Worm (Caenorhabditis elegans) whole organism, late embryonic: ENCODE data around the gene F58H1.8.

Experiments used
- ceh-14 ChIP-seq: sonication (generic microtip); optimal IDR thresholded peaks from 2 replicates; lab custom pipeline; 2016; ENCODE audit warnings: missing genotype, missing genetic modification characterization, missing compliant biosample characterization
- ceh-18 ChIP-seq: sonication (generic microtip); optimal IDR thresholded peaks from 2 replicates; lab custom pipeline; 2016; ENCODE audit warnings: missing genetic modification characterization, missing compliant biosample characterization
- ceh-2 ChIP-seq: sonication (generic microtip); optimal IDR thresholded peaks from 2 replicates; lab custom pipeline; 2016; ENCODE audit warnings: missing genotype, missing genetic modification characterization, missing compliant biosample characterization
- ceh-22 ChIP-seq: sonication (generic microtip); optimal IDR thresholded peaks from 2 replicates; lab custom pipeline; 2017; ENCODE audit warnings: missing biosample characterization, missing genetic modification characterization
- ceh-6 ChIP-seq: fragments of 200-800 bp; sonication (Bioruptor generic); optimal IDR thresholded peaks from 2 replicates; lab custom pipeline; 2018; ENCODE audit warnings: mild to moderate bottlenecking, missing genetic modification characterization, missing compliant biosample characterization
- dmd-4 ChIP-seq: sonication (generic microtip); optimal IDR thresholded peaks from 2 replicates; lab custom pipeline; 2016; ENCODE audit warnings: borderline replicate concordance, missing genetic modification characterization, missing compliant biosample characterization
- ets-4 ChIP-seq: sonication (generic microtip); optimal IDR thresholded peaks from 2 replicates; lab custom pipeline; 2016; ENCODE audit warnings: missing genetic modification characterization, missing compliant biosample characterization
- fax-1 ChIP-seq: sonication (generic microtip); optimal IDR thresholded peaks from 2 replicates; lab custom pipeline; 2016; ENCODE audit warnings: missing genotype, missing genetic modification characterization, missing compliant biosample characterization
- lin-11 ChIP-seq: fragments of 200-800 bp; sonication (Bioruptor generic); optimal IDR thresholded peaks from 2 replicates; lab custom pipeline; 2018; ENCODE audit warnings: mild to moderate bottlenecking, missing genetic modification characterization, missing compliant biosample characterization
- npax-4 ChIP-seq: sonication (generic microtip); optimal IDR thresholded peaks from 2 replicates; lab custom pipeline; 2016; ENCODE audit warnings: missing genetic modification characterization, missing compliant biosample characterization
- pax-1 ChIP-seq: fragments of 150-350 bp; optimal IDR thresholded peaks from 2 replicates; lab custom pipeline; 2014; ENCODE audit warnings: missing biosample characterization, missing genetic modification characterization
- pha-2 ChIP-seq: sonication (generic microtip); optimal IDR thresholded peaks from 2 replicates; lab custom pipeline; 2017; ENCODE audit warnings: mild to moderate bottlenecking, missing genetic modification characterization, missing compliant biosample characterization
- sdc-2 ChIP-seq: sonication (generic microtip); optimal IDR thresholded peaks from 2 replicates; lab custom pipeline; 2016; ENCODE audit warnings: missing genotype, missing genetic modification characterization, missing compliant biosample characterization
- tbx-7 ChIP-seq: sonication (generic microtip); optimal IDR thresholded peaks from 2 replicates; lab custom pipeline; 2016; ENCODE audit warnings: missing genotype, missing genetic modification characterization, missing compliant biosample characterization
- unc-42 ChIP-seq: sonication (generic microtip); optimal IDR thresholded peaks from 2 replicates; lab custom pipeline; 2016; ENCODE audit warnings: missing genotype, missing genetic modification characterization, missing compliant biosample characterization
- unc-55 ChIP-seq: sonication (generic microtip); optimal IDR thresholded peaks from 2 replicates; lab custom pipeline; 2017; ENCODE audit warnings: missing biosample characterization, missing genetic modification reagents, missing genetic modification characterization
- unc-86 ChIP-seq: sonication (generic microtip); optimal IDR thresholded peaks from 2 replicates; lab custom pipeline; 2016; ENCODE audit warnings: missing genetic modification characterization, missing compliant biosample characterization

Gene F58H1.8

ce11 chrV:11985384-11985783 lies 50.4 kb downstream of the F58H1.8 start, which contains the start of gene mans-2:
Gene mans-2 (minus strand): TSS chrV:11985484.
- TF ChIP-seq sdc-2 (tag; lab: Kevin White, UChicago) (no peak), ceh-6 (no peak), lin-11 (tag; lab: Kevin White, UChicago) (no peak), ets-4 (tag; lab: Kevin White, UChicago) (no peak), ceh-2 (tag; lab: Kevin White, UChicago) (no peak), ceh-18 (tag; lab: Kevin White, UChicago) (no peak), fax-1 (tag; lab: Kevin White, UChicago) (no peak), pax-1 (tag; lab: Kevin White, UChicago) (no peak), unc-86 (tag; lab: Kevin White, UChicago) (no peak), dmd-4 (tag; lab: Kevin White, UChicago) (no peak), pha-2 (tag; lab: Kevin White, UChicago) (no peak), unc-42 (tag; lab: Kevin White, UChicago) (no peak), ceh-14 (tag; lab: Kevin White, UChicago) (no peak), unc-55 (GFP tag; lab: Kevin White, UChicago) (no peak), tbx-7 (tag; lab: Kevin White, UChicago) (no peak), ceh-22 (tag; lab: Kevin White, UChicago) (no peak), npax-4 (no peak)
